Fruit fly (Drosophila melanogaster) whole organism, embryonic: Measurements from ENCODE around the gene alpha-Spec.

ENCODE experiments used
- Abd-B ChIP-seq: fragments of 200-800 bp; sonication (Bioruptor generic); optimal IDR thresholded peaks from 2 replicates; lab custom pipeline; 2018; ENCODE audit warnings: missing biosample characterization, mild to moderate bottlenecking, missing genetic modification characterization, moderate library complexity
- Adf1 ChIP-seq: fragments of 200-800 bp; sonication (Bioruptor generic); IDR thresholded peaks from 2 replicates; pipeline ENCODE4 v1.3.6; 2022; ENCODE audit warnings: missing biosample characterization, missing genetic modification characterization
- Aef1 ChIP-seq: fragments of 200-800 bp; sonication (Bioruptor generic); IDR thresholded peaks from 3 replicates; pipeline ENCODE4 v1.3.6; 2022; ENCODE audit warnings: missing biosample characterization, missing genetic modification characterization
- Antp ChIP-seq: fragments of 200-800 bp; sonication (Bioruptor generic); optimal IDR thresholded peaks from 3 replicates; lab custom pipeline; 2016; ENCODE audit warnings: missing biosample characterization, missing genetic modification characterization
- Awh ChIP-seq: fragments of 200-800 bp; sonication (Bioruptor generic); IDR thresholded peaks from 2 replicates; pipeline ENCODE4, ENCODE4 v1.3.6; 2022; ENCODE audit warnings: missing biosample characterization, missing genetic modification characterization
- Blimp-1 ChIP-seq: fragments of 200-800 bp; sonication (Bioruptor generic); optimal IDR thresholded peaks from 3 replicates; lab custom pipeline; 2018; ENCODE audit warnings: missing biosample characterization, missing genetic modification characterization, mild to moderate bottlenecking, moderate library complexity, missing genetic modification reagents
- CG10462 ChIP-seq: fragments of 200-800 bp; sonication (Bioruptor generic); optimal IDR thresholded peaks from 2 replicates; lab custom pipeline; 2016; ENCODE audit warnings: missing biosample characterization, missing genetic modification characterization
- CG11085 ChIP-seq: fragments of 200-800 bp; sonication (Bioruptor generic); IDR thresholded peaks from 2 replicates; pipeline ENCODE4 v1.3.6; 2022; ENCODE audit warnings: missing biosample characterization, missing genetic modification characterization
- CG11247 ChIP-seq: fragments of 200-800 bp; sonication (Bioruptor generic); IDR thresholded peaks from 2 replicates; pipeline ENCODE4 v1.3.6; 2022; ENCODE audit warnings: missing biosample characterization, missing genetic modification characterization
- CG12744 ChIP-seq: fragments of 200-800 bp; sonication (Bioruptor generic); optimal IDR thresholded peaks from 2 replicates; lab custom pipeline; 2016; ENCODE audit warnings: missing biosample characterization, missing genetic modification characterization
- CG14050 ChIP-seq: fragments of 200-800 bp; sonication (Bioruptor generic); IDR thresholded peaks from 3 replicates; pipeline ENCODE4 v1.3.6; 2022; ENCODE audit warnings: missing biosample characterization, missing genetic modification characterization
- CG16815 ChIP-seq: fragments of 200-800 bp; sonication (Bioruptor generic); optimal IDR thresholded peaks from 3 replicates; lab custom pipeline; 2017; ENCODE audit warnings: missing biosample characterization, mild to moderate bottlenecking, missing genetic modification characterization
- CG17361 ChIP-seq: fragments of 200-800 bp; sonication (Bioruptor generic); IDR thresholded peaks from 3 replicates; pipeline ENCODE4 v1.3.6; 2022; ENCODE audit warnings: missing biosample characterization, missing genetic modification characterization
- CG17829 ChIP-seq: fragments of 200-800 bp; optimal IDR thresholded peaks from 2 replicates; lab custom pipeline; 2019; ENCODE audit warnings: missing biosample characterization, mild to moderate bottlenecking, missing genetic modification characterization, moderate library complexity
- CG32772 ChIP-seq: fragments of 200-800 bp; sonication (Bioruptor generic); IDR thresholded peaks from 2 replicates; pipeline ENCODE4 v1.3.6; 2022; ENCODE audit warnings: missing biosample characterization, missing genetic modification characterization
- CG3726 ChIP-seq: fragments of 200-800 bp; sonication (Bioruptor generic); IDR thresholded peaks from 3 replicates; pipeline ENCODE4, ENCODE4 v1.3.6; 2022; ENCODE audit warnings: missing biosample characterization, missing genetic modification characterization
- CG3847 ChIP-seq: fragments of 200-800 bp; sonication (Bioruptor generic); IDR thresholded peaks from 2 replicates; pipeline ENCODE4 v1.3.6; 2022; ENCODE audit warnings: missing biosample characterization, missing genetic modification characterization
- CG4617 ChIP-seq: fragments of 200-800 bp; sonication (Bioruptor generic); optimal IDR thresholded peaks from 3 replicates; lab custom pipeline; 2016; ENCODE audit warnings: missing biosample characterization, missing genetic modification characterization, borderline replicate concordance
- CG4730 ChIP-seq: fragments of 200-800 bp; sonication (Bioruptor generic); IDR thresholded peaks from 2 replicates; pipeline ENCODE4 v1.3.6; 2022; ENCODE audit warnings: missing biosample characterization, missing genetic modification characterization
- CG5953 ChIP-seq: fragments of 200-800 bp; sonication (Bioruptor generic); IDR thresholded peaks from 2 replicates; pipeline ENCODE4 v1.3.6; 2022; ENCODE audit warnings: missing biosample characterization, missing genetic modification characterization
- CG6272 ChIP-seq: fragments of 200-800 bp; sonication (Bioruptor generic); IDR thresholded peaks from 2 replicates; pipeline ENCODE4 v1.3.6; 2022; ENCODE audit warnings: missing biosample characterization, missing genetic modification characterization
- CG6654 ChIP-seq: fragments of 200-800 bp; sonication (Bioruptor generic); optimal IDR thresholded peaks from 2 replicates; lab custom pipeline; 2017; ENCODE audit warnings: missing biosample characterization, mild to moderate bottlenecking, missing genetic modification characterization
- Dbx ChIP-seq: fragments of 200-800 bp; sonication (Bioruptor generic); IDR thresholded peaks from 3 replicates; pipeline ENCODE4 v1.3.6; 2022; ENCODE audit warnings: missing biosample characterization, missing genetic modification characterization
- Deaf1 ChIP-seq: fragments of 200-800 bp; optimal IDR thresholded peaks from 3 replicates; lab custom pipeline; 2019; ENCODE audit warnings: missing biosample characterization, mild to moderate bottlenecking, missing genetic modification characterization, moderate library complexity
- H15 ChIP-seq: fragments of 200-800 bp; sonication (Bioruptor generic); IDR thresholded peaks from 3 replicates; pipeline ENCODE4 v1.3.6; 2022; ENCODE audit warnings: missing biosample characterization, missing genetic modification characterization
- HLHmδ ChIP-seq: fragments of 200-800 bp; sonication (Bioruptor generic); optimal IDR thresholded peaks from 2 replicates; lab custom pipeline; 2018; ENCODE audit warnings: missing biosample characterization, mild to moderate bottlenecking, missing genetic modification characterization, moderate library complexity
- Hand ChIP-seq: fragments of 200-800 bp; sonication (Bioruptor generic); optimal IDR thresholded peaks from 2 replicates; lab custom pipeline; 2017; ENCODE audit warnings: mild to moderate bottlenecking, missing biosample characterization, missing genetic modification reagents, missing genetic modification characterization
- Hey ChIP-seq: fragments of 200-800 bp; sonication (Bioruptor generic); optimal IDR thresholded peaks from 3 replicates; lab custom pipeline; 2018; ENCODE audit warnings: missing biosample characterization, mild to moderate bottlenecking, missing genetic modification characterization
- Optix ChIP-seq: fragments of 200-800 bp; sonication (Bioruptor generic); IDR thresholded peaks from 3 replicates; pipeline ENCODE4 v1.3.6; 2022; ENCODE audit warnings: missing biosample characterization, missing genetic modification characterization
- Rx ChIP-seq: fragments of 200-800 bp; sonication (Bioruptor generic); IDR thresholded peaks from 2 replicates; pipeline ENCODE4 v1.3.6; 2022; ENCODE audit warnings: missing biosample characterization, missing genetic modification characterization
- bigmax ChIP-seq: fragments of 200-800 bp; sonication (Bioruptor generic); optimal IDR thresholded peaks from 2 replicates; lab custom pipeline; 2018; ENCODE audit warnings: missing biosample characterization, mild to moderate bottlenecking, missing genetic modification characterization
- crp ChIP-seq, 2 experiments: fragments of 200-800 bp; sonication (Bioruptor generic); optimal IDR thresholded peaks; 2 replicates in 1 of 2; 3 replicates in 1 of 2; lab custom pipeline; 2017; ENCODE audit warnings: missing biosample characterization in 2 of 2, missing genetic modification characterization in 2 of 2, mild to moderate bottlenecking in 1 of 2, moderate library complexity in 1 of 2
- dimm ChIP-seq: fragments of 200-800 bp; sonication (Bioruptor generic); IDR thresholded peaks from 2 replicates; pipeline ENCODE4 v1.3.6; 2022; ENCODE audit warnings: missing biosample characterization, missing genetic modification characterization
- disco-r ChIP-seq: fragments of 200-800 bp; sonication (Bioruptor generic); optimal IDR thresholded peaks from 2 replicates; lab custom pipeline; 2016; ENCODE audit warnings: missing biosample characterization, missing genetic modification characterization
- ftz-f1 ChIP-seq: fragments of 200-800 bp; sonication (Bioruptor generic); optimal IDR thresholded peaks from 2 replicates; lab custom pipeline; 2016; ENCODE audit warnings: missing biosample characterization, missing genetic modification characterization
- fu2 ChIP-seq: fragments of 200-800 bp; sonication (Bioruptor generic); optimal IDR thresholded peaks from 2 replicates; lab custom pipeline; 2016; ENCODE audit warnings: missing biosample characterization, missing genetic modification characterization
- gfzf ChIP-seq: fragments of 200-800 bp; sonication (Bioruptor generic); optimal IDR thresholded peaks from 2 replicates; lab custom pipeline; 2016; ENCODE audit warnings: missing biosample characterization, mild to moderate bottlenecking, missing genetic modification characterization, moderate library complexity
- klu ChIP-seq: fragments of 200-800 bp; sonication (Bioruptor generic); IDR thresholded peaks from 2 replicates; pipeline ENCODE4 v1.3.6; 2022; ENCODE audit warnings: missing biosample characterization, missing genetic modification characterization
- lbe ChIP-seq: fragments of 200-800 bp; sonication (Bioruptor generic); optimal IDR thresholded peaks from 2 replicates; lab custom pipeline; 2016; ENCODE audit warnings: missing biosample characterization, mild to moderate bottlenecking, missing genetic modification characterization
- luna ChIP-seq: fragments of 200-800 bp; sonication (Bioruptor generic); optimal IDR thresholded peaks from 2 replicates; lab custom pipeline; 2016; ENCODE audit warnings: missing biosample characterization, missing genetic modification characterization
- onecut ChIP-seq: fragments of 200-800 bp; sonication (Bioruptor generic); IDR thresholded peaks from 2 replicates; pipeline ENCODE4 v1.3.6; 2022; ENCODE audit warnings: missing biosample characterization, missing genetic modification characterization
- org-1 ChIP-seq: fragments of 200-800 bp; sonication (Bioruptor generic); optimal IDR thresholded peaks from 2 replicates; lab custom pipeline; 2017; ENCODE audit warnings: missing biosample characterization, missing genetic modification characterization
- rib ChIP-seq: fragments of 200-800 bp; sonication (Bioruptor generic); IDR thresholded peaks from 2 replicates; pipeline ENCODE4 v1.3.6; 2022; ENCODE audit warnings: missing biosample characterization, missing genetic modification characterization
- ro ChIP-seq: fragments of 200-800 bp; sonication (Bioruptor generic); IDR thresholded peaks from 2 replicates; pipeline ENCODE4 v1.3.6; 2022; ENCODE audit warnings: missing biosample characterization, missing genetic modification characterization
- sc ChIP-seq, 3 experiments: fragments of >200 bp in 2 of 3; fragments of 200-800 bp in 1 of 3; sonication (Bioruptor generic) in 1 of 3; optimal IDR thresholded peaks; 2 replicates in 2 of 3; 3 replicates in 1 of 3; lab custom pipeline; 2017; ENCODE audit warnings: mild to moderate bottlenecking in 1 of 3, missing biosample characterization in 1 of 3, missing genetic modification characterization in 1 of 3, missing genetic modification reagents in 1 of 3
- schlank ChIP-seq: fragments of 200-800 bp; sonication (Bioruptor generic); optimal IDR thresholded peaks from 2 replicates; lab custom pipeline; 2018; ENCODE audit warnings: missing biosample characterization, mild to moderate bottlenecking, missing genetic modification characterization
- seq ChIP-seq: fragments of 200-800 bp; sonication (Bioruptor generic); IDR thresholded peaks from 2 replicates; pipeline ENCODE4 v1.3.6; 2022; ENCODE audit warnings: missing biosample characterization, missing genetic modification characterization
- stwl ChIP-seq: fragments of 200-800 bp; sonication (Bioruptor generic); optimal IDR thresholded peaks from 3 replicates; lab custom pipeline; 2018; ENCODE audit warnings: missing biosample characterization, mild to moderate bottlenecking, missing genetic modification characterization, moderate library complexity
- tio ChIP-seq: fragments of 200-800 bp; sonication (Bioruptor generic); optimal IDR thresholded peaks from 2 replicates; lab custom pipeline; 2017; ENCODE audit warnings: missing biosample characterization, missing genetic modification characterization, inconsistent platforms
- zen ChIP-seq: fragments of 200-800 bp; sonication (Bioruptor generic); optimal IDR thresholded peaks from 3 replicates; lab custom pipeline; 2018; ENCODE audit warnings: missing biosample characterization, mild to moderate bottlenecking, missing genetic modification characterization, moderate library complexity
- zen2 ChIP-seq: fragments of 200-800 bp; sonication (Bioruptor generic); IDR thresholded peaks from 3 replicates; pipeline ENCODE4 v1.3.6; 2022; ENCODE audit warnings: missing biosample characterization, missing genetic modification characterization; ENCODE audit not compliant: partially characterized antibody
- zfh1 ChIP-seq: fragments of 200-800 bp; sonication (Bioruptor generic); IDR thresholded peaks from 3 replicates; pipeline ENCODE4 v1.3.6; 2022; ENCODE audit warnings: missing biosample characterization, missing genetic modification characterization

Gene alpha-Spec

dm6 chr3L:1737898-1738322 is 57.2 kb downstream of the alpha-Spec start, which contains the start of gene PIG-Wb (continued):
- peak; percentile 50 for TF ChIP-seq ftz-f1 (GFP tag; lab: Kevin White, UChicago)
- no peak for TF ChIP-seq rib (GFP tag; lab: Robert Waterston, UW)
- no peak for TF ChIP-seq CG4730 (GFP tag; lab: Robert Waterston, UW)
- TF ChIP-seq Dbx = no peak
- TF ChIP-seq crp (GFP tag; optimal IDR thresholded peaks at IDR 0.05; lab: Kevin White, UChicago) = no peak
- TF ChIP-seq onecut (GFP tag; lab: Robert Waterston, UW) = no peak
- TF ChIP-seq Awh (GFP tag; lab: Robert Waterston, UW) = no peak
- 0 out of 2 replicates have a peak, but pooled peaks have one; percentile 7 for TF ChIP-seq CG5953 (GFP tag; lab: Robert Waterston, UW)
- no peak for TF ChIP-seq CG3726 (GFP tag; lab: Robert Waterston, UW)
- no peak for TF ChIP-seq CG32772 (GFP tag; lab: Robert Waterston, UW)
- no peak for TF ChIP-seq zen
- 0 out of 2 replicates have a peak, but pooled peaks have one; percentile 21 for TF ChIP-seq seq (GFP tag; lab: Robert Waterston, UW)
- no peak for TF ChIP-seq CG11085
- TF ChIP-seq sc (optimal IDR thresholded peaks at IDR 0.05; lab: Kevin White, UChicago) = no peak
- TF ChIP-seq sc (GFP tag; optimal IDR thresholded peaks at IDR 0.05; lab: Kevin White, UChicago) = no peak
- TF ChIP-seq Hey (tag; lab: Kevin White, UChicago) = no peak
- no peak for TF ChIP-seq klu (GFP tag; lab: Robert Waterston, UW)
- no peak for TF ChIP-seq Aef1 (GFP tag; lab: Robert Waterston, UW)
- no peak for TF ChIP-seq CG11247 (GFP tag; lab: Robert Waterston, UW)
- TF ChIP-seq zfh1 (GFP tag; lab: Robert Waterston, UW) = no peak
- no peak for TF ChIP-seq Blimp-1 (GFP tag; lab: Kevin White, UChicago)
- no peak for TF ChIP-seq disco-r (GFP tag; lab: Kevin White, UChicago)
- no peak for TF ChIP-seq lbe
- TF ChIP-seq CG17829 = no peak
- TF ChIP-seq Rx (GFP tag; lab: Robert Waterston, UW) = no peak
- no peak for TF ChIP-seq CG3847
- no peak for TF ChIP-seq zen2
- no peak for TF ChIP-seq CG12744
- no peak for TF ChIP-seq CG4617 (GFP tag; lab: Kevin White, UChicago)
- TF ChIP-seq Hand (GFP tag; lab: Kevin White, UChicago) = no peak
- TF ChIP-seq CG6654 (GFP tag; lab: Kevin White, UChicago) = no peak
- no peak for TF ChIP-seq fu2 (GFP tag; lab: Kevin White, UChicago)
- no peak for TF ChIP-seq Adf1 (GFP tag; lab: Robert Waterston, UW)
- no peak for TF ChIP-seq dimm (GFP tag; lab: Robert Waterston, UW)
- no peak for TF ChIP-seq gfzf (GFP tag; lab: Kevin White, UChicago)
- no peak for TF ChIP-seq Abd-B (GFP tag; lab: Kevin White, UChicago)
- TF ChIP-seq CG10462 (GFP tag; lab: Kevin White, UChicago) = no peak
- no peak for TF ChIP-seq bigmax (GFP tag; lab: Kevin White, UChicago)
- no peak for TF ChIP-seq Antp
- no peak for TF ChIP-seq luna (GFP tag; lab: Kevin White, UChicago)
- TF ChIP-seq CG16815 (GFP tag; lab: Kevin White, UChicago) = no peak
- TF ChIP-seq CG17361 = no peak
- peak; percentile 58 for TF ChIP-seq Deaf1 (tag; lab: Kevin White, UChicago)
- TF ChIP-seq tio (GFP tag; lab: Kevin White, UChicago) = no peak
- no peak for TF ChIP-seq schlank (tag; lab: Kevin White, UChicago)
- no peak for TF ChIP-seq Optix (GFP tag; lab: Robert Waterston, UW)
- TF ChIP-seq HLHmδ (GFP tag; lab: Kevin White, UChicago) = no peak
- TF ChIP-seq org-1 (GFP tag; lab: Kevin White, UChicago) = no peak
- no peak for TF ChIP-seq CG6272 (GFP tag; lab: Robert Waterston, UW)
- TF ChIP-seq H15 (GFP tag; lab: Robert Waterston, UW) = no peak
- no peak for TF ChIP-seq ro (GFP tag; lab: Robert Waterston, UW)
- TF ChIP-seq CG14050 = no peak
- TF ChIP-seq stwl (tag; lab: Kevin White, UChicago) = no peak
